Worm (Caenorhabditis elegans) whole organism, midembryonic: ENCODE data around the gene D2085.7.

Experiments used
- cog-1 ChIP-seq: sonication (generic microtip); optimal IDR thresholded peaks from 2 replicates; lab custom pipeline; 2016; ENCODE audit warnings: missing genetic modification characterization, missing compliant biosample characterization
- flt-1 ChIP-seq: fragments of 200-800 bp; sonication (Bioruptor generic); IDR thresholded peaks from 2 replicates; pipeline ENCODE4 v1.3.6; 2022; ENCODE audit warnings: missing genetic modification characterization, missing compliant biosample characterization
- klf-2 ChIP-seq: fragments of 200-800 bp; sonication (Bioruptor generic); conservative IDR thresholded peaks from 2 replicates; pipeline ENCODE4 v1.3.6; 2022; ENCODE audit warnings: missing genetic modification reagents, missing genetic modification characterization, missing compliant biosample characterization
- med-1 ChIP-seq: sonication (generic microtip); optimal IDR thresholded peaks from 2 replicates; lab custom pipeline; 2017; ENCODE audit warnings: missing genetic modification characterization, mild to moderate bottlenecking, missing compliant biosample characterization, antibody characterized with exemption, missing genetic modification reagents; ENCODE audit not compliant: insufficient read depth
- tab-1 ChIP-seq: fragments of 200-800 bp; sonication (Bioruptor generic); IDR thresholded peaks from 2 replicates; pipeline ENCODE4 v1.3.6; 2022; ENCODE audit warnings: missing genetic modification characterization, missing compliant biosample characterization
- ztf-23 ChIP-seq: fragments of 200-800 bp; sonication (Bioruptor generic); IDR thresholded peaks from 2 replicates; pipeline ENCODE4 v1.3.6; 2022; ENCODE audit warnings: missing genetic modification reagents, missing genetic modification characterization, missing compliant biosample characterization
- ztf-29 ChIP-seq: fragments of 200-800 bp; sonication (Bioruptor generic); IDR thresholded peaks from 2 replicates; pipeline ENCODE4 v1.3.6; 2022; ENCODE audit warnings: missing genetic modification reagents, missing genetic modification characterization, missing compliant biosample characterization

ce11 chrII:8634386-8634785, 6.8 kb upstream of the D2085.7 start, which contains the start of gene cutl-12:
- TF ChIP-seq flt-1 (no peak), tab-1 (no peak), cog-1 (tag; lab: Kevin White, UChicago) (no peak), ztf-29 (GFP tag; lab: Robert Waterston, UW) (no peak), klf-2 (GFP tag; lab: Robert Waterston, UW) (no peak), med-1 (no peak), ztf-23 (no peak)
